Fruit fly (Drosophila melanogaster): Measurements from ENCODE around the gene Mp.

Gene Mp

DNA sequence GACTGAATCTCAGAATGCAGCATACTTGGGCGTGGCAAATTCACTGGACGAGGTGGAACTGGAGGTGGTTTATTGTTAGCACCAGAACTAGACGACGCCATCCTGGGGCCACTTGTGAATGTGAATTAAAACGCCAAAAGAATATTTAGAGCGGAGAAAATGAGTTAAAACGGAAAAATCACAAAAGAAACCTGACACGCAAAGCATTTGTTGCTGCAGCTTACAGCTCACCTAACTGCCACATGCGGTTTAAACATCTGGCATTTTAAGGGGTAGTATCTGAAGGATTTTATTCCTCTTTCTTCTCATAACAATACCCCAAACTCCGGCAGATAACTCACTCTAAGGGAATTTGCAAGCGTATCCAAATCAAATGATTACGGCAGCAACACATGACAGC, 76.5 kb downstream of the Mp start, which contains the start of gene CG34030:
Gene CG34030, minus strand, starts transcription at position 101 of the 400 bp plus-strand sequence.
- TF ChIP-seq OdsH (GFP tag; optimal IDR thresholded peaks at IDR 0.05) (no peak), N (GFP tag; optimal IDR thresholded peaks at IDR 0.05) (no peak), Hr83 (GFP tag; optimal IDR thresholded peaks at IDR 0.05; ENCODE audit: poor library complexity, severe bottlenecking) (no peak), Dfd (GFP tag; optimal IDR thresholded peaks at IDR 0.05) (no peak), foxo (GFP tag; optimal IDR thresholded peaks at IDR 0.05) (no peak), psq (GFP tag; optimal IDR thresholded peaks at IDR 0.05) (no peak), dsf (GFP tag; optimal IDR thresholded peaks at IDR 0.05; ENCODE audit: borderline replicate concordance) (no peak), jim (GFP tag; optimal IDR thresholded peaks at IDR 0.05) (no peak)

DNA sequence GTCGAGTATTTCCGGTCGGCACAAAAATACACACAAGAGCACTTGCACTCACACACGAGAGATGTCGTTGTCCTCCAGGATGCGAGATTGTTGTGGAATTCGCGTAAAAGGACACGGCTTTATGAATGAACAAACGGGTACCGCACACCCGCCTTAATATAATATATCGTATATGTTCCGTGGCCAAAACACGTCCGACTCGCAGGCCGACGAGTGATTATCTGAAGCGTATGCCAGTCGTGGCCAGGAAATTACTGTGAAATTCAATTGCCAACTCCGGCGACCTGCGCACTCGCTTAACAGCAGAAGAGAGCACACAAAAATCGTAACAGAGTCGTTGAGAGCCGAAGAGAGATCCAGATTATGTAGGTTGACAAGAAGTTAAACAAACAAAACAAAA, 78.6 kb downstream of the Mp start, which contains the start of gene CG8641:
Gene CG8641, minus strand, starts transcription at position 205 of the 400 bp plus-strand sequence.
- TF ChIP-seq br (GFP tag; optimal IDR thresholded peaks at IDR 0.05) (no peak), Abd-B (GFP tag; optimal IDR thresholded peaks at IDR 0.05) (no peak), sv (GFP tag; optimal IDR thresholded peaks at IDR 0.05) (no peak), N (GFP tag; optimal IDR thresholded peaks at IDR 0.05) (no peak), dmrt93B (GFP tag; optimal IDR thresholded peaks at IDR 0.05) (no peak), Jra (GFP tag; optimal IDR thresholded peaks at IDR 0.05) (no peak), Rel (GFP tag; optimal IDR thresholded peaks at IDR 0.05) (no peak), Rel (tag; optimal IDR thresholded peaks at IDR 0.05) (no peak), usp (GFP tag; optimal IDR thresholded peaks at IDR 0.05) (no peak), Dif (GFP tag; optimal IDR thresholded peaks at IDR 0.05; ENCODE audit: partially characterized antibody) (no peak), h (GFP tag; optimal IDR thresholded peaks at IDR 0.05) (no peak)

DNA sequence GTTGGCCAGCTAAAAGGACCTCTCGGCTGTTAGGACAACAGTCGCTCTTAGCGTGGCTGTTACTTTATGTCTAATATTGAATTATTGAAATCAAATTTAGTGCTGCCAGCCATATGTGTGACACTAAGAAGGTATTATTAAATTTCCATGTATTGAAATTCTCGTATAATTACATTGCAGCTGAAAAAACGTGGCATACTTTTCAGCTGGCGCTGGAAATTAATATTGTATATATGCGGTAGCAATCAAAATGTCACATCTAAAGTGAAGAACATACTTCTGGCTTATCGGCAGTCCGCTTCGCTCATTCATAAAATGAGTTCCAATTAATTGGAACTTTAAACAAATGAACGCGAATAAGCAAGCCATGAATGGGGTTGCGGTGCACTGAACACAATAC, 83.5 kb downstream of the Mp start:
- TF ChIP-seq dmrt93B (GFP tag; optimal IDR thresholded peaks at IDR 0.05) (no peak), Dif (GFP tag; optimal IDR thresholded peaks at IDR 0.05; ENCODE audit: partially characterized antibody) (no peak), dl (GFP tag; optimal IDR thresholded peaks at IDR 0.05; ENCODE audit: insufficient read depth in 1 of 2, partially characterized antibody in 2 of 2) (no peak), Myc (optimal IDR thresholded peaks at IDR 0.05) (no peak), HLH106 (tag; optimal IDR thresholded peaks at IDR 0.05) (no peak), usp (GFP tag; optimal IDR thresholded peaks at IDR 0.05) (no peak), tai (GFP tag; optimal IDR thresholded peaks at IDR 0.05) (no peak), br (GFP tag; optimal IDR thresholded peaks at IDR 0.05) (no peak), sv (GFP tag; optimal IDR thresholded peaks at IDR 0.05) (no peak), Jra (GFP tag; optimal IDR thresholded peaks at IDR 0.05) (no peak), Mio (GFP tag; optimal IDR thresholded peaks at IDR 0.05) (no peak), CrebA (GFP tag; optimal IDR thresholded peaks at IDR 0.05; ENCODE audit: borderline replicate concordance) (no peak), lola (GFP tag; optimal IDR thresholded peaks at IDR 0.05) (no peak)

DNA sequence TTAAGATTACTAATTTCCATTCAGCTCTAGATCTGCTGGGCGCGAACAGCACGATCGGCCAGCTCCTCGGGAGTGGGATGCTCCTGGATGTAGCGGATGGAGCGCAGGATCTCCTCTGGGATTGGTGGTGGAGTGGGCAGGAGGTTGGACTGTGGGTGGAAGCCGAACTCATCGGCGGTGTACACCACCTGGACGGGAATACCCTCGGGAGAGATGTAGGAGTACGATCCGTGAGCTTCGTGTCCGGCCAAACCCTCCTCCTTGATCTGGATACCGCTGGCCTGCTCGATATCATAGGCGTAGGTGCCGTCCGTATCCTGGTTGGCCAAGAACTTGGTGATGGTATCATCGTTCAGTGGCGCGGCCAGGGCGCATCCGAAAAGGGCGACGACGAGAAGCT, 87.5 kb downstream of the Mp start:
- TF ChIP-seq Dfd (GFP tag; optimal IDR thresholded peaks at IDR 0.05) (no peak), pan (optimal IDR thresholded peaks at IDR 0.05) (no peak)

DNA sequence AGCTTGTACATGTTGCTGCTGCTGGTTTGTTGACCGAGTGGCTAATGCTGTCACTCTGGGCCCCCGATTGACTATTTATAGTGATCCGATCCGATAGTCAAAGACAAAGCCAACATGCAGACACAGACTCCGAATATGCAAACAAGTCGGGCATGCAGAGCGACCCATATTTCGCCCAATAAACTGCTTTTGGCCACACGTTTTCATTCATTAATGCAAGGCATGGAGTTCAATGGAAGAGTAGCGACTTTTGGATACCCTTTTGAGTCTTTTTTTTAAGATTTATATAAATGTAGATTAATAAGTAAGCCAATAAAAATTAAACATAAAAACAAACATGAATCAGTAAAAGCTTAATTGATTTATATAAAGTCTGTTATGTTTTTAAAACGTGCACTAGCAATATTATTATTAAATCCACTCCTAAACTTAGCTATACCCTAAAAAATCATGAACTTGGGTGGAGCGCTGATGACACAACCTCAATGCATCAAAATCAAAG, 88.0 kb downstream of the Mp start, which contains the start of gene Cpr65Ea:
Gene Cpr65Ea, minus strand, starts transcription at position 51 of the 502 bp plus-strand sequence.
- TF ChIP-seq Abd-B (GFP tag; optimal IDR thresholded peaks at IDR 0.05) (no peak), brk (GFP tag; optimal IDR thresholded peaks at IDR 0.05) (no peak), Hr78 (GFP tag; optimal IDR thresholded peaks at IDR 0.05) (no peak), usp (GFP tag; optimal IDR thresholded peaks at IDR 0.05) (no peak), Jra (GFP tag; optimal IDR thresholded peaks at IDR 0.05) (no peak)

DNA sequence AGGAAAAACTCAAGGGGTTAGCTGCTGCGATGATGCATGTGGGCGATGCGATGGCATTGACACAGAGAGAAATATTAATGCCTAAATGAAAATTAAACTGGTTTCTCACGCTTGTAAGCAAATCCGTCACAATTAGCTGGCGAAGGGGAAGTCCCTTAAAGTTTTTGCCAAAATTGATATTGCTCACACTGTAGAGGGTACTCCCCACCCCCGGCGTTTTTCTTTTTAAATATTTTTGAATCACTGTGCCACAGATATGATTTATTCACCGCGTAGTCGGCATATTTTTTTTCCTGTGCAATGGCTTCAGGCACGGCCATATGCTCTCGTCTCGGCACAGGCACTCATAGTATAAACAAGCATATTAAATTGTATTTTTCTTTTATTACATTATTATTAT, 88.7 kb downstream of the Mp start:
- TF ChIP-seq Vsx2 (GFP tag; optimal IDR thresholded peaks at IDR 0.05; ENCODE audit: partially characterized antibody) (no peak), HLH106 (tag; optimal IDR thresholded peaks at IDR 0.05) (no peak), dmrt93B (GFP tag; optimal IDR thresholded peaks at IDR 0.05) (no peak), CG9705 (GFP tag; optimal IDR thresholded peaks at IDR 0.05) (no peak), Mio (GFP tag; optimal IDR thresholded peaks at IDR 0.05) (no peak), Myc (optimal IDR thresholded peaks at IDR 0.05) (no peak), Hnf4 (GFP tag; optimal IDR thresholded peaks at IDR 0.05) (no peak), Jra (GFP tag; optimal IDR thresholded peaks at IDR 0.05) (no peak), lola (GFP tag; optimal IDR thresholded peaks at IDR 0.05) (no peak), sage (GFP tag; optimal IDR thresholded peaks at IDR 0.05) (no peak), Sp1 (GFP tag; optimal IDR thresholded peaks at IDR 0.05) (no peak), h (GFP tag; optimal IDR thresholded peaks at IDR 0.05) (no peak), Abd-B (GFP tag; optimal IDR thresholded peaks at IDR 0.05) (no peak), fru (GFP tag; optimal IDR thresholded peaks at IDR 0.05) (no peak), psq (GFP tag; optimal IDR thresholded peaks at IDR 0.05) (no peak), OdsH (GFP tag; optimal IDR thresholded peaks at IDR 0.05) (no peak)
